Worm (Caenorhabditis elegans) whole organism, L2 larva: ENCODE data around the gene T28H11.8.

Source experiments
- F13H6.1 ChIP-seq: sonication (generic microtip); optimal IDR thresholded peaks from 2 replicates; lab custom pipeline; 2016; ENCODE audit warnings: missing genetic modification characterization, missing compliant biosample characterization
- R02D3.7 ChIP-seq: fragments of 150-350 bp; optimal IDR thresholded peaks from 2 replicates; lab custom pipeline; 2014; ENCODE audit warnings: missing biosample characterization, missing genetic modification characterization
- Y55F3AM.14 ChIP-seq: fragments of 200-800 bp; sonication (Bioruptor generic); optimal IDR thresholded peaks from 2 replicates; lab custom pipeline; 2018; ENCODE audit warnings: mild to moderate bottlenecking, missing genetic modification characterization, missing compliant biosample characterization
- ama-1 ChIP-seq: fragments of 150-350 bp; optimal IDR thresholded peaks from 2 replicates; lab custom pipeline; 2018; ENCODE audit warnings: inconsistent platforms
- blmp-1 ChIP-seq: sonication (generic microtip); optimal IDR thresholded peaks from 2 replicates; lab custom pipeline; 2017; ENCODE audit warnings: missing genetic modification characterization, mild to moderate bottlenecking, missing compliant biosample characterization, antibody characterized with exemption, moderate library complexity; ENCODE audit not compliant: insufficient read depth
- ceh-16 ChIP-seq: fragments of 150-350 bp; optimal IDR thresholded peaks from 2 replicates; lab custom pipeline; 2014; ENCODE audit warnings: missing biosample characterization, missing genetic modification characterization
- dmd-4 ChIP-seq: sonication (generic microtip); optimal IDR thresholded peaks from 2 replicates; lab custom pipeline; 2017; ENCODE audit warnings: missing biosample characterization, missing genetic modification characterization
- egl-27 ChIP-seq: sonication (generic microtip); optimal IDR thresholded peaks from 3 replicates; lab custom pipeline; 2017; ENCODE audit warnings: missing biosample characterization, missing genetic modification reagents, missing genetic modification characterization
- elt-3 ChIP-seq: sonication (generic microtip); optimal IDR thresholded peaks from 2 replicates; lab custom pipeline; 2017; ENCODE audit warnings: missing biosample characterization, missing genetic modification characterization
- fos-1 ChIP-seq: fragments of 150-350 bp; optimal IDR thresholded peaks from 2 replicates; lab custom pipeline; 2014; ENCODE audit warnings: missing biosample characterization, missing genetic modification characterization
- gmeb-1 ChIP-seq: fragments of 150-350 bp; optimal IDR thresholded peaks from 2 replicates; lab custom pipeline; 2014; ENCODE audit warnings: missing biosample characterization, missing genetic modification characterization
- lin-11 ChIP-seq: fragments of 150-350 bp; sonication (generic microtip); optimal IDR thresholded peaks from 2 replicates; lab custom pipeline; 2014; ENCODE audit warnings: missing biosample characterization, missing genetic modification characterization, inconsistent platforms, mixed read lengths
- lin-13 ChIP-seq: fragments of 150-350 bp; optimal IDR thresholded peaks from 2 replicates; lab custom pipeline; 2014; ENCODE audit warnings: missing biosample characterization, missing genetic modification reagents, missing genetic modification characterization
- lin-39 ChIP-seq: fragments of 150-350 bp; optimal IDR thresholded peaks from 2 replicates; lab custom pipeline; 2014; ENCODE audit warnings: missing biosample characterization, missing genetic modification reagents, missing genetic modification characterization
- lsy-2 ChIP-seq, 2 experiments: fragments of 150-350 bp in 1 of 2; sonication (generic microtip) in 1 of 2; optimal IDR thresholded peaks; 2 replicates each; lab custom pipeline; 2014 to 2017; ENCODE audit warnings: missing biosample characterization in 2 of 2, missing genetic modification characterization in 2 of 2
- mab-5 ChIP-seq: fragments of 150-350 bp; optimal IDR thresholded peaks from 2 replicates; lab custom pipeline; 2014; ENCODE audit warnings: missing biosample characterization, missing genetic modification characterization
- mbf-1 ChIP-seq: sonication (generic microtip); optimal IDR thresholded peaks from 2 replicates; lab custom pipeline; 2017; ENCODE audit warnings: missing biosample characterization, missing genetic modification characterization
- nhr-11 ChIP-seq: fragments of 150-350 bp; optimal IDR thresholded peaks from 2 replicates; lab custom pipeline; 2014; ENCODE audit warnings: missing biosample characterization, missing genetic modification characterization
- nhr-12 ChIP-seq: fragments of 150-350 bp; optimal IDR thresholded peaks from 2 replicates; lab custom pipeline; 2014; ENCODE audit warnings: missing biosample characterization, missing genetic modification characterization
- nhr-129 ChIP-seq: fragments of 150-350 bp; optimal IDR thresholded peaks from 2 replicates; lab custom pipeline; 2014; ENCODE audit warnings: missing biosample characterization, missing genetic modification characterization
- nhr-21 ChIP-seq: fragments of 150-350 bp; optimal IDR thresholded peaks from 2 replicates; lab custom pipeline; 2014; ENCODE audit warnings: missing biosample characterization, missing genetic modification characterization
- nhr-237 ChIP-seq: fragments of 150-350 bp; optimal IDR thresholded peaks from 2 replicates; lab custom pipeline; 2014; ENCODE audit warnings: missing biosample characterization, missing genetic modification characterization
- nhr-25 ChIP-seq: fragments of 150-350 bp; sonication (generic microtip); optimal IDR thresholded peaks from 3 replicates; lab custom pipeline; 2014; ENCODE audit warnings: missing biosample characterization, missing genetic modification characterization
- nhr-77 ChIP-seq: fragments of 150-350 bp; optimal IDR thresholded peaks from 2 replicates; lab custom pipeline; 2014; ENCODE audit warnings: missing biosample characterization, missing genetic modification characterization
- sem-4 ChIP-seq: fragments of 150-350 bp; optimal IDR thresholded peaks from 2 replicates; lab custom pipeline; 2014; ENCODE audit warnings: missing biosample characterization, missing genetic modification reagents, missing genetic modification characterization
- skn-1 ChIP-seq: sonication (generic microtip); optimal IDR thresholded peaks from 2 replicates; lab custom pipeline; 2017; ENCODE audit warnings: missing biosample characterization, missing genetic modification characterization
- sma-3 ChIP-seq: sonication (generic microtip); optimal IDR thresholded peaks from 2 replicates; lab custom pipeline; 2016; ENCODE audit warnings: missing genetic modification reagents, missing genetic modification characterization, missing compliant biosample characterization
- snpc-4 ChIP-seq: fragments of 150-350 bp; optimal IDR thresholded peaks from 2 replicates; lab custom pipeline; 2014; ENCODE audit warnings: missing biosample characterization, missing genetic modification characterization
- unc-39 ChIP-seq: fragments of 150-350 bp; optimal IDR thresholded peaks from 2 replicates; lab custom pipeline; 2014; ENCODE audit warnings: missing biosample characterization, missing genetic modification characterization
- unc-55 ChIP-seq: fragments of 150-350 bp; sonication (generic microtip); optimal IDR thresholded peaks from 3 replicates; lab custom pipeline; 2014; ENCODE audit warnings: missing biosample characterization, missing genetic modification reagents, missing genetic modification characterization
- unc-62 ChIP-seq: fragments of 150-350 bp; optimal IDR thresholded peaks from 2 replicates; lab custom pipeline; 2014; ENCODE audit warnings: missing biosample characterization, missing genetic modification reagents, missing genetic modification characterization
- zag-1 ChIP-seq: fragments of 150-350 bp; optimal IDR thresholded peaks from 2 replicates; lab custom pipeline; 2014; ENCODE audit warnings: missing biosample characterization, missing genetic modification characterization
- ztf-1 ChIP-seq: fragments of 200-800 bp; sonication (Bioruptor generic); conservative IDR thresholded peaks from 2 replicates; pipeline ENCODE4 v1.3.6; 2022; ENCODE audit warnings: missing genetic modification characterization, missing compliant biosample characterization
- ztf-11 ChIP-seq: sonication (generic microtip); optimal IDR thresholded peaks from 2 replicates; lab custom pipeline; 2017; ENCODE audit warnings: missing biosample characterization, missing genetic modification characterization

Gene T28H11.8

ce11 chrIV:5060984-5061383 is 40.6 kb upstream of the T28H11.8 start, which contains the start of gene C09B9.7:
TSS of gene C09B9.7 (minus strand) at chrIV:5061084.
- TF ChIP-seq skn-1 (no peak), sem-4 (tag; lab: Kevin White, UChicago) (no peak), dmd-4 (tag; lab: Kevin White, UChicago) (no peak), F13H6.1 (tag; lab: Kevin White, UChicago) (no peak), fos-1 (tag; lab: Kevin White, UChicago) (no peak)
- TF ChIP-seq, all 48 proteins: peak for 0

DNA sequence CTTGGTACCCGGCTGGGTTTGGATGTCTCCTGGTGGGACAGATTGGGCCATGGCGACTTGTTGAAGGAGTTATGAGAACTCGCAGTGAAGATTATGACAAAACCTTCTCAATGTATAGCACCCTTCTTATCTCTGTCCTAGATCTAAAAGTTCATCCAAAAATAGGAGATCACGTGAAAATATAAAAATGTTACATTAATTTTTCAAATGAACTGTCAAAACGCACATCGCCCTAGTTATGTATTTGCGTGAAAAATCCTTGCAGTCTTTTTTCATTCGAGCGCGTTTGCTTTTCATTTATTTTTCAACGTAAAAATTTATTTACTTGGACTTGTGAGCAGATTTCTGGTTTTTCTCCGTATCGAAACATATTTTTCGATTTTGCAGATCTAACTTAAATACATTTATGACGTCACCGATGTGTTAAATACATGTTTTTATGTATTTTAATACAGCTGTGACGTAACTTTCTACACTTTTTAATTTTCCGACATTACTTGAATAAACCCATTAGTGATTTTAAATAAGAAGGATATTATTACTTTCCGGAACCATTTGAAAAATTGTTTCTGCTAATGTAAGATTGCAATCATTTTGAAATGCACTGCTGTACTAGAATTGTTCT is 35.6 kb upstream of the T28H11.8 start, which contains the start of gene msp-55:
Gene msp-55 (minus strand): TSS at position 51 of the 625 bp plus-strand sequence.
- no peak for TF ChIP-seq sem-4 (tag; lab: Kevin White, UChicago)
- no peak for TF ChIP-seq lin-11 (tag; lab: Kevin White, UChicago)
- TF ChIP-seq lsy-2 (tag; optimal IDR thresholded peaks at IDR 0.05; lab: Kevin White, UChicago) = no peak
- no peak for TF ChIP-seq skn-1
- TF ChIP-seq lin-13 (GFP tag; lab: Kevin White, UChicago) = no peak
- TF ChIP-seq elt-3 (tag; lab: Kevin White, UChicago) = no peak
- no peak for TF ChIP-seq Y55F3AM.14
- no peak for TF ChIP-seq nhr-77
- TF ChIP-seq gmeb-1 (tag; lab: Kevin White, UChicago) = no peak
- TF ChIP-seq R02D3.7 (tag; lab: Kevin White, UChicago) = no peak
- no peak for TF ChIP-seq F13H6.1 (tag; lab: Kevin White, UChicago)
- TF ChIP-seq zag-1 (tag; lab: Kevin White, UChicago) = no peak

DNA sequence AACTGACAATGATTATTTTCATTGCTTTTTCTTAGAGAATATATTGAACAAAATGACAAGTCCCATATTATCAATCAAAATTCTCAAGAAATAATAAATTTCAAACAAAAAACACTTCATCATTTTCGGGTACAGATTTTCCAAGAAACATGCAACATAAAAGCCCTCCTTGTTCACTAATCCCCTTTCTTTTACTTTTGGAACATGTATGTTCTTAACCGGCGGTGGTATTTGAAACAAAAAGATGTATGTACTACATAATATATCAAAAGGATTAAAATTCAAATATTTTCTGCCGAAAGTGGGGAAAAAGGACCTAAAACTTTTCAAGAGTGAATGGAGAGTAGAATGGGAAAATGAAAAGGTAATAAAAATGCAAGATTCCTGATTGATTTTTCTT is 33.9 kb upstream of the T28H11.8 start:
- no peak for TF ChIP-seq ceh-16 (tag; lab: Kevin White, UChicago)
- peak; percentile 78 for TF ChIP-seq unc-55 (GFP tag; lab: Kevin White, UChicago)
- TF ChIP-seq ztf-1 (GFP tag; lab: Robert Waterston, UW) = no peak
- TF ChIP-seq lin-39 (tag; lab: Kevin White, UChicago) = no peak
- TF ChIP-seq mab-5 (tag; lab: Kevin White, UChicago) = peak; percentile 83

- TF ChIP-seq skn-1 = no peak
- no peak for TF ChIP-seq unc-62 (GFP tag; lab: Kevin White, UChicago)
- TF ChIP-seq zag-1 (tag; lab: Kevin White, UChicago) = no peak
- no peak for TF ChIP-seq nhr-25
- no peak for TF ChIP-seq ztf-11 (tag; lab: Kevin White, UChicago)
- TF ChIP-seq sma-3 (GFP tag; lab: Kevin White, UChicago) = no peak
- TF ChIP-seq fos-1 (tag; lab: Kevin White, UChicago) = no peak
- no peak for TF ChIP-seq ama-1 (lab: Kevin White, UChicago)
- no peak for TF ChIP-seq ceh-16 (tag; lab: Kevin White, UChicago)
- no peak for TF ChIP-seq egl-27
Observed at ce11 chrIV:5045389-5045788, 25.0 kb upstream of the T28H11.8 start, which contains the start of gene hot-9. TSS of gene hot-9 (minus strand) at chrIV:5045489.

ce11 chrIV:5038744-5039143 is 18.3 kb upstream of the T28H11.8 start:
- TF ChIP-seq unc-55 (GFP tag; lab: Kevin White, UChicago) = peak; percentile 36
- TF ChIP-seq egl-27 = peak; percentile 17
- peak; percentile 2 for TF ChIP-seq gmeb-1 (tag; lab: Kevin White, UChicago)
- TF ChIP-seq dmd-4 (tag; lab: Kevin White, UChicago) = no peak

DNA sequence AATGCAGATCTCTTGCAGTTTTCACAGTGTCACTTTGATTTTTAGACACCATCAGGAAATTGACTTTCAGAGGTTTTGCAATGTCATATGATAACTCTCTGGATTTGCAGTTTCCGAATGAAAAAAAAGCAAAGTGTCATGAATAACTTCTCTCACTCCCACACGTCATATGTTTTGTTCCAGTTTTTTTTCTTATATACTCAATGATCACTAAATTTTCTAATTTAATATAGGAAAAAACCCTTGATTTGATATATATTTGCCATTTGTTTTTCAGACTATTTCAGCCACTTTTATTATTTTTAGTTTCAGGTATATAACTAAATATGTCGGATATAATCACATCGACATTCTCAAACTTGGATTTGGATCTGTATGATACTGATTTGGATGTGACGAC is 17.1 kb upstream of the T28H11.8 start, which contains the start of gene C09B9.1:
Gene C09B9.1 (plus strand): TSS at position 301 of the 400 bp plus-strand sequence.
- no peak for TF ChIP-seq lsy-2 (tag; optimal IDR thresholded peaks at IDR 0.05; lab: Kevin White, UChicago)

DNA sequence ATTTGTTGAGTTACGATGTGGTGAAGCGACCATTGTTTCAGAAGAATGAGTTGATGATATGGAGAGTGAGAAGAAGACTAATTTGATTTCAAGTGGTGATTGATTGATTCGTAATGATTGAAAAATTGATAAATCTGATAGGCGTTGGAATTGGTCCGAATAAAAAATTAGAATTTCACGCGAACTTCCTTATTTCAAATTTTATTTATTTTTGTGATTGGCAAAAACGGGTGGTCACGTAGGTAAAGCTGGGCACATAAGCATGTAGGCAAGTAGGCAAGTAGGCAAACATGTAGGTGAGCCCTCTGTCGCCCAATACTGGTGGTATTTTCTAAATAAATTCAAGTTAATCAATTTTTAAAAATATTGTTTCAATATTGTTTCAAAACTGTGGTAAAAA is 12.8 kb upstream of the T28H11.8 start, which contains the start of gene C09B9.4:
Gene C09B9.4 (minus strand): TSS at position 101 of the 400 bp plus-strand sequence.
- TF ChIP-seq unc-39 (tag; lab: Kevin White, UChicago) (no peak), ztf-1 (GFP tag; lab: Robert Waterston, UW) (no peak), nhr-11 (tag; lab: Kevin White, UChicago) (no peak), nhr-237 (tag; lab: Kevin White, UChicago) (no peak), nhr-21 (no peak), nhr-129 (no peak), snpc-4 (no peak), unc-62 (GFP tag; lab: Kevin White, UChicago) (no peak), fos-1 (tag; lab: Kevin White, UChicago) (no peak), mbf-1 (tag; lab: Kevin White, UChicago) (no peak), blmp-1 (no peak), nhr-12 (no peak), gmeb-1 (tag; lab: Kevin White, UChicago) (no peak), sem-4 (tag; lab: Kevin White, UChicago) (no peak), skn-1 (no peak)
